Worm (Caenorhabditis elegans) whole organism, L2 larva: ENCODE measurements around the gene ssr-2.

ENCODE experiments used
- C34F6.9 ChIP-seq: fragments of 150-350 bp; optimal IDR thresholded peaks from 2 replicates; lab custom pipeline; 2014; ENCODE audit warnings: missing biosample characterization, missing genetic modification characterization
- F13H6.1 ChIP-seq: sonication (generic microtip); optimal IDR thresholded peaks from 2 replicates; lab custom pipeline; 2016; ENCODE audit warnings: missing genetic modification characterization, missing compliant biosample characterization
- R02D3.7 ChIP-seq: fragments of 150-350 bp; optimal IDR thresholded peaks from 2 replicates; lab custom pipeline; 2014; ENCODE audit warnings: missing biosample characterization, missing genetic modification characterization
- Y55F3AM.14 ChIP-seq: fragments of 200-800 bp; sonication (Bioruptor generic); optimal IDR thresholded peaks from 2 replicates; lab custom pipeline; 2018; ENCODE audit warnings: mild to moderate bottlenecking, missing genetic modification characterization, missing compliant biosample characterization
- ZK546.5 ChIP-seq: sonication (generic microtip); optimal IDR thresholded peaks from 2 replicates; lab custom pipeline; 2017; ENCODE audit warnings: missing biosample characterization, missing genetic modification characterization
- aly-2 ChIP-seq: fragments of 150-350 bp; optimal IDR thresholded peaks from 2 replicates; lab custom pipeline; 2014; ENCODE audit warnings: missing biosample characterization, missing genetic modification characterization
- ama-1 ChIP-seq: fragments of 150-350 bp; optimal IDR thresholded peaks from 2 replicates; lab custom pipeline; 2018; ENCODE audit warnings: inconsistent platforms
- ceh-16 ChIP-seq: fragments of 150-350 bp; optimal IDR thresholded peaks from 2 replicates; lab custom pipeline; 2014; ENCODE audit warnings: missing biosample characterization, missing genetic modification characterization
- ceh-82 ChIP-seq: fragments of 150-350 bp; optimal IDR thresholded peaks from 2 replicates; lab custom pipeline; 2014; ENCODE audit warnings: missing biosample characterization, missing genetic modification characterization
- crh-2 ChIP-seq: sonication (generic microtip); optimal IDR thresholded peaks from 2 replicates; lab custom pipeline; 2017; ENCODE audit warnings: missing biosample characterization, missing genetic modification characterization
- dmd-4 ChIP-seq: sonication (generic microtip); optimal IDR thresholded peaks from 2 replicates; lab custom pipeline; 2017; ENCODE audit warnings: missing biosample characterization, missing genetic modification characterization
- egl-27 ChIP-seq: sonication (generic microtip); optimal IDR thresholded peaks from 3 replicates; lab custom pipeline; 2017; ENCODE audit warnings: missing biosample characterization, missing genetic modification reagents, missing genetic modification characterization
- elt-1 ChIP-seq: fragments of 150-350 bp; optimal IDR thresholded peaks from 2 replicates; lab custom pipeline; 2014; ENCODE audit warnings: missing biosample characterization, missing genetic modification characterization
- fos-1 ChIP-seq: fragments of 150-350 bp; optimal IDR thresholded peaks from 2 replicates; lab custom pipeline; 2014; ENCODE audit warnings: missing biosample characterization, missing genetic modification characterization
- gmeb-1 ChIP-seq: fragments of 150-350 bp; optimal IDR thresholded peaks from 2 replicates; lab custom pipeline; 2014; ENCODE audit warnings: missing biosample characterization, missing genetic modification characterization
- lin-11 ChIP-seq: fragments of 150-350 bp; sonication (generic microtip); optimal IDR thresholded peaks from 2 replicates; lab custom pipeline; 2014; ENCODE audit warnings: missing biosample characterization, missing genetic modification characterization, inconsistent platforms, mixed read lengths
- lin-13 ChIP-seq: fragments of 150-350 bp; optimal IDR thresholded peaks from 2 replicates; lab custom pipeline; 2014; ENCODE audit warnings: missing biosample characterization, missing genetic modification reagents, missing genetic modification characterization
- lsy-2 ChIP-seq, 2 experiments: fragments of 150-350 bp in 1 of 2; sonication (generic microtip) in 1 of 2; optimal IDR thresholded peaks; 2 replicates each; lab custom pipeline; 2014 to 2017; ENCODE audit warnings: missing biosample characterization in 2 of 2, missing genetic modification characterization in 2 of 2
- mab-5 ChIP-seq: fragments of 150-350 bp; optimal IDR thresholded peaks from 2 replicates; lab custom pipeline; 2014; ENCODE audit warnings: missing biosample characterization, missing genetic modification characterization
- nhr-10 ChIP-seq: sonication (generic microtip); optimal IDR thresholded peaks from 2 replicates; lab custom pipeline; 2017; ENCODE audit warnings: missing biosample characterization, missing genetic modification characterization
- nhr-11 ChIP-seq: fragments of 150-350 bp; optimal IDR thresholded peaks from 2 replicates; lab custom pipeline; 2014; ENCODE audit warnings: missing biosample characterization, missing genetic modification characterization
- nhr-12 ChIP-seq: fragments of 150-350 bp; optimal IDR thresholded peaks from 2 replicates; lab custom pipeline; 2014; ENCODE audit warnings: missing biosample characterization, missing genetic modification characterization
- nhr-129 ChIP-seq: fragments of 150-350 bp; optimal IDR thresholded peaks from 2 replicates; lab custom pipeline; 2014; ENCODE audit warnings: missing biosample characterization, missing genetic modification characterization
- nhr-21 ChIP-seq: fragments of 150-350 bp; optimal IDR thresholded peaks from 2 replicates; lab custom pipeline; 2014; ENCODE audit warnings: missing biosample characterization, missing genetic modification characterization
- nhr-23 ChIP-seq: fragments of 150-350 bp; optimal IDR thresholded peaks from 2 replicates; lab custom pipeline; 2014; ENCODE audit warnings: missing biosample characterization, missing genetic modification reagents, missing genetic modification characterization
- nhr-237 ChIP-seq: fragments of 150-350 bp; optimal IDR thresholded peaks from 2 replicates; lab custom pipeline; 2014; ENCODE audit warnings: missing biosample characterization, missing genetic modification characterization
- nhr-25 ChIP-seq: fragments of 150-350 bp; sonication (generic microtip); optimal IDR thresholded peaks from 3 replicates; lab custom pipeline; 2014; ENCODE audit warnings: missing biosample characterization, missing genetic modification characterization
- nhr-6 ChIP-seq: fragments of 150-350 bp; optimal IDR thresholded peaks from 2 replicates; lab custom pipeline; 2014; ENCODE audit warnings: missing biosample characterization, missing genetic modification characterization
- nhr-77 ChIP-seq: fragments of 150-350 bp; optimal IDR thresholded peaks from 2 replicates; lab custom pipeline; 2014; ENCODE audit warnings: missing biosample characterization, missing genetic modification characterization
- sem-4 ChIP-seq: fragments of 150-350 bp; optimal IDR thresholded peaks from 2 replicates; lab custom pipeline; 2014; ENCODE audit warnings: missing biosample characterization, missing genetic modification reagents, missing genetic modification characterization
- skn-1 ChIP-seq: sonication (generic microtip); optimal IDR thresholded peaks from 2 replicates; lab custom pipeline; 2017; ENCODE audit warnings: missing biosample characterization, missing genetic modification characterization
- sma-3 ChIP-seq: sonication (generic microtip); optimal IDR thresholded peaks from 2 replicates; lab custom pipeline; 2016; ENCODE audit warnings: missing genetic modification reagents, missing genetic modification characterization, missing compliant biosample characterization
- sma-9 ChIP-seq, 2 experiments: fragments of 150-350 bp in 1 of 2; sonication (generic microtip) in 1 of 2; optimal IDR thresholded peaks; 2 replicates each; lab custom pipeline; 2014 to 2016; ENCODE audit warnings: missing genetic modification characterization in 2 of 2, mild to moderate bottlenecking in 1 of 2, missing biosample characterization in 1 of 2, missing compliant biosample characterization in 1 of 2, missing genetic modification reagents in 1 of 2, moderate library complexity in 1 of 2
- snpc-4 ChIP-seq: fragments of 150-350 bp; optimal IDR thresholded peaks from 2 replicates; lab custom pipeline; 2014; ENCODE audit warnings: missing biosample characterization, missing genetic modification characterization
- unc-39 ChIP-seq: fragments of 150-350 bp; optimal IDR thresholded peaks from 2 replicates; lab custom pipeline; 2014; ENCODE audit warnings: missing biosample characterization, missing genetic modification characterization
- unc-55 ChIP-seq: fragments of 150-350 bp; sonication (generic microtip); optimal IDR thresholded peaks from 3 replicates; lab custom pipeline; 2014; ENCODE audit warnings: missing biosample characterization, missing genetic modification reagents, missing genetic modification characterization
- unc-62 ChIP-seq: fragments of 150-350 bp; optimal IDR thresholded peaks from 2 replicates; lab custom pipeline; 2014; ENCODE audit warnings: missing biosample characterization, missing genetic modification reagents, missing genetic modification characterization
- zag-1 ChIP-seq: fragments of 150-350 bp; optimal IDR thresholded peaks from 2 replicates; lab custom pipeline; 2014; ENCODE audit warnings: missing biosample characterization, missing genetic modification characterization
- ztf-1 ChIP-seq: fragments of 200-800 bp; sonication (Bioruptor generic); conservative IDR thresholded peaks from 2 replicates; pipeline ENCODE4 v1.3.6; 2022; ENCODE audit warnings: missing genetic modification characterization, missing compliant biosample characterization
- ztf-4 ChIP-seq: fragments of 150-350 bp; optimal IDR thresholded peaks from 2 replicates; lab custom pipeline; 2014; ENCODE audit warnings: missing biosample characterization, missing genetic modification characterization

ssr-2 gene

DNA sequence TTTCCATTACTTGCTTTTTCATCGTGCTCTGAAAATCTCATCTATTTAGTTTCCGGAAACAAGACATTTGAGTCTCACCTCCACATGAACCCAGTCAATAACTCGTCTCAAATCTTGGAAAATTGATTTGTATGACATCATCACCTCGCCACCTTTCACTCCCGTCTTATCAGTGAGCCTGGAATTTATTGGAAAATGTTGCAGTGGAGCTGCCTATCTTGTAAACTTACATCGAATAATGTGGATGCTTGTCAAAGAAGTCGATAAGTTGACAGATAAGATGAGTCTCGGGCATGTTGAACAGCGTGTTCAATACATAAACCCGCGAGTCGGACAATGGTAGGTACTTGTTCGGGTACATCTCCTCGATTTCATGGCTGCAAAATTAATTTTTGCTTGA lies 9.2 kb upstream of the ssr-2 start:
- TF ChIP-seq dmd-4 (tag; lab: Kevin White, UChicago): no peak
- TF ChIP-seq sem-4 (tag; lab: Kevin White, UChicago): no peak
- no peak for TF ChIP-seq ztf-1 (GFP tag; lab: Robert Waterston, UW)
- TF ChIP-seq lin-13 (GFP tag; lab: Kevin White, UChicago): no peak
- TF ChIP-seq lsy-2 (tag; optimal IDR thresholded peaks at IDR 0.05; lab: Kevin White, UChicago): no peak
- peak; percentile 56 for TF ChIP-seq fos-1 (tag; lab: Kevin White, UChicago)
- TF ChIP-seq sma-9 (GFP tag; optimal IDR thresholded peaks at IDR 0.05; lab: Kevin White, UChicago): peak; percentile 55
- TF ChIP-seq sma-9 (tag; optimal IDR thresholded peaks at IDR 0.05; lab: Kevin White, UChicago): no peak
- no peak for TF ChIP-seq zag-1
- TF ChIP-seq nhr-77 (tag; lab: Kevin White, UChicago): no peak

DNA sequence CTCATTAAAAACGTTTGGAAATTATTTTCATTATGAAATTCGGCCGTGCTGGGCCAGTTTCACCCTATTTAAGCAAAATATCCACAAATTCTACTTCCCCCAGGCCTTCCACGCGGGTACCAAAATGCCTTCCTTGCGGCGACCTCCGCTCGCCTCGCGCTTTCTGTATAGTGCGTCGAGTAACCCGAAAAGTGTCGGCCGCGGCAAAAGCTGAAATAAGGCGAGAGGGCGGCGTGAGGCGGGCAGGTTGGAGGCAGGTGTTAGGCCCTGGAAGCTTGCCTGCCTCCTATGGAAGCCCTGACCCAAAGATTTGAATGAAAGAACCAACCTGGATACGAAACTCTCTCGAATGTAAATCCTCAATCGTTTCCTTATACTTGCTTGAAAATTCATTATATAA lies 1.2 kb downstream of the ssr-2 start:
- no peak for TF ChIP-seq nhr-6 (tag; lab: Kevin White, UChicago)

DNA sequence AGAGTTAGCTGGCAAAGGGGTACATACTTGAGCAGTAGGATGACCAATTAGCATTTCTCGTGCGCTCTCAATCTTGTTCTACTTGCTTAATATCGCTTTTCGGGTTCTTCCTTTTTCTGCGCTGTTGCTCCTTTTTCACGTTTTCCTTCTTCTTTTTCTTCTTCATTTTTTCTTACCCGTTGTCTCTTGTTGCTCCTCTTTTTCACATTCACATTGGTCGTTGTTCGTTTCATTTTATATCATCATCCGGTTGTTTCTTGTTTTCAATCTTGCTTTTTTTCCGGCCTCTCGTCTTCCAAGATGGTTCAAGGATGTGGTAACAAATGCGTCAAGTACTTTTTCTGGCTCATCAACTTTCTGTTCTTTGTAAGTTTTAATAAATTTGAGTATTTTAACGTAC lies 7.4 kb downstream of the ssr-2 start, which contains the start of gene tsp-6:
tsp-6 (plus strand) TSS at position 301 of the 400 bp plus-strand sequence.
- TF ChIP-seq ama-1 (lab: Kevin White, UChicago) (no peak), unc-39 (no peak), nhr-10 (no peak), nhr-21 (no peak), nhr-6 (tag; lab: Kevin White, UChicago) (no peak), nhr-129 (tag; lab: Kevin White, UChicago) (no peak), F13H6.1 (tag; lab: Kevin White, UChicago) (no peak), snpc-4 (no peak), ceh-82 (tag; lab: Kevin White, UChicago) (no peak), mab-5 (tag; lab: Kevin White, UChicago) (no peak), ZK546.5 (tag; lab: Kevin White, UChicago) (no peak), lin-13 (GFP tag; lab: Kevin White, UChicago) (no peak), unc-62 (GFP tag; lab: Kevin White, UChicago) (no peak)
- TF ChIP-seq, all 48 proteins: peak for 0

DNA sequence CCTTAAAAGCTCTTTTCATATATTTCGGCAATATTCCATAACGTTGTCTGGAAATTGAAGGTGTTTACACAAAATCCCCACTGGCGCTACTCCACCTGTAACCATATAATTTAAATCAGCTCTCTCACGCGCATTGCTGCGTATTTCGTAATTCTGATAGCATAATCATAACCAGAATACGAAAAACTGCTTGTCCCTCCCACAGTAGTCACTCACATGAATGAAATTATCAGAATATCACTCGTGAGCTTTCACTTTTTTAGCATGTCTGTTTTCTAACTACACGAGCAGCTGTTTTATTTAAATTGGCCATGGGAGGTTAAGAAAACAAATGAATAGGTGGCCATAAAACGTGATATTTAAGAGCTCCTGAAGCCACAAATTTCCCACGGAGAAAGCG lies 7.8 kb downstream of the ssr-2 start:
- TF ChIP-seq nhr-11 (no peak), gmeb-1 (tag; lab: Kevin White, UChicago) (no peak), nhr-6 (tag; lab: Kevin White, UChicago) (peak; percentile 10), lin-11 (tag; lab: Kevin White, UChicago) (peak; percentile 20), snpc-4 (no peak), C34F6.9 (peak; percentile 27), nhr-21 (no peak), lsy-2 (tag; optimal IDR thresholded peaks at IDR 0.05; lab: Kevin White, UChicago) (peak in 1 of 2 experiments; percentile 26)

DNA sequence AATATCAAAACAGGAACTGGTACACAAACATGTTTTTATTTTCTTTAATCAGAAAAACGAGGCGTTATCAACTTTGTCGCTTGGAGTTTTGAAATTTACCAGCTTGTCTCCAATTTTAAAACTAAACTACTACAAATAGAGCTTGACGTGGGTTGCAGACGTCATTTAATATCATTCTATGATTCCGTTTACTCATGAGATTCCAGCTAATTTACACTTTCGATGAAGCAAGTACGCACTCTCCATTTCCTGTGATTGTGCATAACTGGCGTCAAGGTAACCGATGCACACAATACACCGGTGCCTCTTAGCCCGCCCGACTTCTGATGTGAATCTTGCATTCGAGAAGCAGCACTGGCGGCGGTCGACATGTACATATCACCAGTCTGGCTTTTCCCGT lies 8.7 kb downstream of the ssr-2 start:
- TF ChIP-seq sma-3 (GFP tag; lab: Kevin White, UChicago) (no peak), nhr-21 (peak; percentile 5), nhr-237 (no peak)

DNA sequence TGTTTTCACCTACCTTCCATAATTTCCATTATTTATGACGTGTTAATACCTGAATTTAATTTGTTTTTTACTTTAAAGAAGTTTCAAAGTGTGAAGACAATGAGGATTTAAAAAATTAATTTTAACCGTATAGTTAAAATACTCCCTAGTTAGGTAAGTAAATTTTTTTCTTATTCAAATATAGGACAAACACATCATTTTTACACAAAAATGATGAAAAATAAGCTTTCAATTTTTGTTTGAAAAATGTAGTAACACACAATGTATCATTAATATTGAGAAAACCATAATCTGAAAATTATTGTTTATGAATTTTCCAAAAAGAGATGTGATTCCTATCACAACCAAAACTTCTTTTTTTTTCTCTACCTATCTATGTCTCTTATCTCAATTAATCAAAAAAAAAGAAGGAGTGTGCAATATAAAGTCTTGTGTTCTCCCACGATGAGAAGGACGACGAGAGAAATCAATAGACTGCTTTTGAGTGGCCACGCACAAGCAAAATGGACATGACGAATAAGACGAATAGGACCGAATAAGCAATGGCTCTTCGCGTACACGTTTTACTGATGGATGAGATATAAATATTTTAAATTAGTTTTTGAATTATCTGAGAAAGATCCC lies 13.3 kb downstream of the ssr-2 start, which contains the start of gene C14A11.6:
C14A11.6 (minus strand) TSS at position 51 of the 624 bp plus-strand sequence.
- peak; percentile 18 for TF ChIP-seq crh-2 (tag; lab: Kevin White, UChicago)
- TF ChIP-seq nhr-10: no peak
- peak; percentile 39 for TF ChIP-seq C34F6.9
- peak in 1 of 2 experiments; percentile 13 for TF ChIP-seq lsy-2 (tag; optimal IDR thresholded peaks at IDR 0.05; lab: Kevin White, UChicago)
- TF ChIP-seq unc-55 (GFP tag; lab: Kevin White, UChicago): peak; percentile 81

DNA sequence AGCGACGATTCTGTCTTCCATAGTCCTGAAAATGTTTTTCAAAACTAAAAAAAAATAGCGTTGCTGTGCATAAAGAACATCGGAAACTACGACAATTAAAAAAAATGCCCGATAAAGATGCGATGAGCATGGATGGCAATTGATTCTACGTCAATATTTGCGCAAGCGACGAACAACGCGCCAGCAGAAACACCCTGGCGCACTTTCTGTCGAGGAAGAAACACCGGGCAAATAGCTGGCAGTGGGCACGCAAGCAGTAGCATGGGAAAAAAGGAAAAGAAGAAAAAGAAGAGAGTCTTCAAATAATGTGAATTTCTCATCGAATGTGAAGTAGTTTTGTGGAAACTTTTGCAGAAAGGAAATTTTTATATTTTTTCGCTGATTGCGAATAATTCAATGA lies 17.9 kb downstream of the ssr-2 start, which contains the start of gene C14A11.9:
C14A11.9 (minus strand) TSS at position 27 of the 400 bp plus-strand sequence.
- TF ChIP-seq egl-27 (tag; lab: Kevin White, UChicago): peak; percentile 92
- peak; percentile 86 for TF ChIP-seq fos-1 (tag; lab: Kevin White, UChicago)
- no peak for TF ChIP-seq ZK546.5 (tag; lab: Kevin White, UChicago)
- TF ChIP-seq aly-2 (tag; lab: Kevin White, UChicago): no peak
- TF ChIP-seq dmd-4 (tag; lab: Kevin White, UChicago): no peak
- peak; percentile 72 for TF ChIP-seq Y55F3AM.14
- no peak for TF ChIP-seq skn-1 (tag; lab: Kevin White, UChicago)
- TF ChIP-seq nhr-21: peak; percentile 88
- TF ChIP-seq R02D3.7: peak; percentile 6
- peak; percentile 89 for TF ChIP-seq lin-11 (tag; lab: Kevin White, UChicago)
- peak; percentile 78 for TF ChIP-seq nhr-25 (tag; lab: Kevin White, UChicago)
- peak; percentile 39 for TF ChIP-seq ceh-16
- TF ChIP-seq nhr-23: no peak
- peak; percentile 95 for TF ChIP-seq unc-55 (GFP tag; lab: Kevin White, UChicago)
- no peak for TF ChIP-seq ztf-1 (GFP tag; lab: Robert Waterston, UW)
- TF ChIP-seq elt-1: no peak
- peak; percentile 89 for TF ChIP-seq gmeb-1 (tag; lab: Kevin White, UChicago)
- TF ChIP-seq ztf-4 (tag; lab: Kevin White, UChicago): peak; percentile 70
- peak; percentile 92 for TF ChIP-seq crh-2 (tag; lab: Kevin White, UChicago)
- no peak for TF ChIP-seq nhr-10
- TF ChIP-seq nhr-12: peak; percentile 38
- TF ChIP-seq C34F6.9: peak; percentile 94
